Worm (Caenorhabditis elegans): Measurements from ENCODE around the gene sto-5.

Gene sto-5

DNA sequence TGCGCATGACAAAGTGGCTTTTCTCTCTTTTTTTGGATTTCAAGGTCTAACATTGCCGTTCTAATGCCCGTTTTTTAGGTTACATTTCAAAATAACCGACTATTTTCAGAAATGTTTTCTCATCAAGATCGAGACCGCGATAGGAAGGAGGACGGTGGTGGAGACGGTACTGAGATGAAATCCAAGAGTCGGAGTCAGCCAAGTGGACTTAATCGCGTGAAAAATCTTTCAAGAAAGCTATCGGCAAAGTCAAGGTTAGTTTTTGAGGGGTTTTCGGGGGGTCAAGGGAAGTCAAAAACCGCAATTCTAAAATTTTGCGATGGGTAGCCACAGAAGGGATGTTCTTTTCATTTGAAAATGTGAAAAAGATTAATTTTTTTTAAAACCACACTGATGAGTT lies 29.3 kb downstream of the sto-5 start, which contains the start of gene aak-2:
TSS of gene aak-2 (plus strand) at position 110 of the 400 bp plus-strand sequence.
- TF ChIP-seq mls-2 (tag; optimal IDR thresholded peaks at IDR 0.05) (no peak), ceh-83 (GFP tag; optimal IDR thresholded peaks at IDR 0.05) (no peak), drap-1 (GFP tag; optimal IDR thresholded peaks at IDR 0.05) (no peak), tbx-8 (GFP tag; optimal IDR thresholded peaks at IDR 0.05) (no peak), unc-120 (tag; optimal IDR thresholded peaks at IDR 0.05; ENCODE audit: poor library complexity, severe bottlenecking) (no peak), nhr-237 (tag; optimal IDR thresholded peaks at IDR 0.05) (no peak), cnd-1 (tag; optimal IDR thresholded peaks at IDR 0.05) (no peak), ces-1 (GFP tag; optimal IDR thresholded peaks at IDR 0.05) (no peak), blmp-1 (tag; optimal IDR thresholded peaks at IDR 0.05) (no peak), ztf-11 (tag; optimal IDR thresholded peaks at IDR 0.05) (no peak), elt-3 (tag; optimal IDR thresholded peaks at IDR 0.05) (no peak), unc-62 (GFP tag; optimal IDR thresholded peaks at IDR 0.05) (no peak), mab-5 (tag; optimal IDR thresholded peaks at IDR 0.05) (no peak), nhr-28 (tag; optimal IDR thresholded peaks at IDR 0.05) (no peak), ceh-39 (tag; optimal IDR thresholded peaks at IDR 0.05) (no peak), lin-13 (tag; optimal IDR thresholded peaks at IDR 0.05) (no peak)

ce11 chrX:16793470-16793869 lies 31.8 kb downstream of the sto-5 start:
- no peak for TF ChIP-seq cnd-1 (tag; optimal IDR thresholded peaks at IDR 0.05)
- TF ChIP-seq nhr-237 (tag; optimal IDR thresholded peaks at IDR 0.05) = no peak
- no peak for TF ChIP-seq mab-5 (tag; optimal IDR thresholded peaks at IDR 0.05)
- TF ChIP-seq nhr-12 (tag; optimal IDR thresholded peaks at IDR 0.05) = no peak
- TF ChIP-seq tbx-8 (GFP tag; optimal IDR thresholded peaks at IDR 0.05) = no peak
- TF ChIP-seq nhr-28 (tag; optimal IDR thresholded peaks at IDR 0.05) = no peak
- no peak for TF ChIP-seq unc-39 (tag; optimal IDR thresholded peaks at IDR 0.05)

ce11 chrX:16792700-16793176 lies 32.5 kb downstream of the sto-5 start, which contains the start of gene got-1.2:
TSS of gene got-1.2 (minus strand) at chrX:16793126.
- no peak for TF ChIP-seq lin-13 (tag; optimal IDR thresholded peaks at IDR 0.05)
- TF ChIP-seq hlh-1 (tag; optimal IDR thresholded peaks at IDR 0.05) = no peak
- TF ChIP-seq mab-5 (tag; optimal IDR thresholded peaks at IDR 0.05) = no peak
- TF ChIP-seq unc-62 (GFP tag; optimal IDR thresholded peaks at IDR 0.05) = no peak
- no peak for TF ChIP-seq cnd-1 (tag; optimal IDR thresholded peaks at IDR 0.05)
- TF ChIP-seq lsy-2 (tag; optimal IDR thresholded peaks at IDR 0.05) = no peak

DNA sequence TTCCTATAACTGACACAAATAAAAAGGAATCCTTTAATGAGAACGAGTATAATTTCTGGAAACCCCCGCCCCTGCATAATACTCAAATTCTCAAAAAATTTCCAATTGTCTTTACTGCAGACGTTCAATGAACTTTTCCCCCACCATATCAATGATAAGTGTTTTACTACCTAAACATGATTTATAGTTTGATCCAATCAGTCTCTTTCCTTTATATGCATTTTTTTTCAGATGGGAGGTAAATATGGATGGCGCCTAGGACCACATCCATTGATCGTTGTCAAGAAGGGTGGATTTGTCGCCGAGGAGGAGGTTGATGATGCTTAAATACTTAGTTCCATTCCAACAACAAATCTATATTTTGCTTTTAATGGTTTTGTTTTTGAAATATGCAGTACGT lies 38.1 kb downstream of the sto-5 start:
- no peak for TF ChIP-seq nhr-76 (tag; optimal IDR thresholded peaks at IDR 0.05)

DNA sequence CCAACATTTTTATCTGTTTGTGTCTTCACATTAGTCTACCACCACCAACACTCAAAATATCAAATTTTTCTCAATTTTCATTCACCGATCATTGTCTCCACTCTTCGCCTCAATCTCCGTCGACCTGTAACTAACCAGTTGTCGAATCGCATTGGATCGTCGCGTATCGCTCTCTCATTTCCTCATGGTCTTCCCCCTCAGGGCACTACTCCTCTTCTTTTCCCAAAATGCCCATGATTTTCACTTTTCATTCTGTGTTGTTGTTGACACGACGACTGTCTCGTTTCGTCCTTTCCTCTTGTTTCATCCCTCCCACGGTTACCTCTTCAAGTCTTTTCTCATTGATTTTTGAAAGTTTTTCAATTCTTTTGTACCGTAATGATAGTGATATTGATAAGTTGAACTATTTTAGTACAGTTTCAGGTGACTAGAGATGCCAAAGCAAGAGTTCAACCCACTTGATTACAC lies 39.2 kb downstream of the sto-5 start, which contains the start of gene T01C8.2:
TSS of gene T01C8.2 (plus strand) at position 418 of the 468 bp plus-strand sequence.
- TF ChIP-seq hlh-1 (tag; optimal IDR thresholded peaks at IDR 0.05) (no peak), ces-1 (GFP tag; optimal IDR thresholded peaks at IDR 0.05) (no peak), mab-5 (tag; optimal IDR thresholded peaks at IDR 0.05) (no peak), tbx-8 (GFP tag; optimal IDR thresholded peaks at IDR 0.05) (no peak), snpc-4 (tag; optimal IDR thresholded peaks at IDR 0.05) (no peak), lin-32 (GFP tag; optimal IDR thresholded peaks at IDR 0.05) (no peak), nhr-2 (tag; optimal IDR thresholded peaks at IDR 0.05) (no peak), ham-2 (GFP tag; optimal IDR thresholded peaks at IDR 0.05) (no peak), pha-4 (tag; optimal IDR thresholded peaks at IDR 0.05) (no peak), nhr-76 (tag; optimal IDR thresholded peaks at IDR 0.05) (no peak), lsy-2 (tag; optimal IDR thresholded peaks at IDR 0.05) (no peak)

ce11 chrX:16784038-16784437 lies 41.2 kb downstream of the sto-5 start:
- TF ChIP-seq bed-3 (GFP tag; optimal IDR thresholded peaks at IDR 0.05) (no peak), lin-13 (tag; optimal IDR thresholded peaks at IDR 0.05) (no peak), nhr-12 (tag; optimal IDR thresholded peaks at IDR 0.05) (no peak), nhr-76 (tag; optimal IDR thresholded peaks at IDR 0.05) (no peak), drap-1 (GFP tag; optimal IDR thresholded peaks at IDR 0.05) (no peak), nhr-28 (tag; optimal IDR thresholded peaks at IDR 0.05) (no peak), nhr-237 (tag; optimal IDR thresholded peaks at IDR 0.05) (no peak), snpc-4 (tag; optimal IDR thresholded peaks at IDR 0.05) (no peak), ceh-39 (tag; optimal IDR thresholded peaks at IDR 0.05) (no peak), sptf-1 (tag; optimal IDR thresholded peaks at IDR 0.05) (no peak), blmp-1 (tag; optimal IDR thresholded peaks at IDR 0.05) (no peak)

Data from whole organism, mixed stage, embryonic.